Worm (Caenorhabditis elegans) whole organism, L2 larva: Measurements from ENCODE around the gene F07H5.7.

Experiments
- egl-27 ChIP-seq: sonication (generic microtip); optimal IDR thresholded peaks from 3 replicates; lab custom pipeline; 2017; ENCODE audit warnings: missing biosample characterization, missing genetic modification reagents, missing genetic modification characterization
- mbf-1 ChIP-seq: sonication (generic microtip); optimal IDR thresholded peaks from 2 replicates; lab custom pipeline; 2017; ENCODE audit warnings: missing biosample characterization, missing genetic modification characterization
- mdl-1 ChIP-seq, 2 experiments: fragments of 150-350 bp in 1 of 2; sonication (generic microtip) in 1 of 2; optimal IDR thresholded peaks; 2 replicates each; lab custom pipeline; 2017; ENCODE audit warnings: missing biosample characterization in 2 of 2, missing genetic modification characterization in 2 of 2
- nhr-6 ChIP-seq: fragments of 150-350 bp; optimal IDR thresholded peaks from 2 replicates; lab custom pipeline; 2014; ENCODE audit warnings: missing biosample characterization, missing genetic modification characterization
- nhr-77 ChIP-seq: fragments of 150-350 bp; optimal IDR thresholded peaks from 2 replicates; lab custom pipeline; 2014; ENCODE audit warnings: missing biosample characterization, missing genetic modification characterization
- skn-1 ChIP-seq: sonication (generic microtip); optimal IDR thresholded peaks from 2 replicates; lab custom pipeline; 2017; ENCODE audit warnings: missing biosample characterization, missing genetic modification characterization
- snpc-4 ChIP-seq: fragments of 150-350 bp; optimal IDR thresholded peaks from 2 replicates; lab custom pipeline; 2014; ENCODE audit warnings: missing biosample characterization, missing genetic modification characterization
- unc-62 ChIP-seq: fragments of 150-350 bp; optimal IDR thresholded peaks from 2 replicates; lab custom pipeline; 2014; ENCODE audit warnings: missing biosample characterization, missing genetic modification reagents, missing genetic modification characterization
- ztf-11 ChIP-seq: sonication (generic microtip); optimal IDR thresholded peaks from 2 replicates; lab custom pipeline; 2017; ENCODE audit warnings: missing biosample characterization, missing genetic modification characterization

DNA sequence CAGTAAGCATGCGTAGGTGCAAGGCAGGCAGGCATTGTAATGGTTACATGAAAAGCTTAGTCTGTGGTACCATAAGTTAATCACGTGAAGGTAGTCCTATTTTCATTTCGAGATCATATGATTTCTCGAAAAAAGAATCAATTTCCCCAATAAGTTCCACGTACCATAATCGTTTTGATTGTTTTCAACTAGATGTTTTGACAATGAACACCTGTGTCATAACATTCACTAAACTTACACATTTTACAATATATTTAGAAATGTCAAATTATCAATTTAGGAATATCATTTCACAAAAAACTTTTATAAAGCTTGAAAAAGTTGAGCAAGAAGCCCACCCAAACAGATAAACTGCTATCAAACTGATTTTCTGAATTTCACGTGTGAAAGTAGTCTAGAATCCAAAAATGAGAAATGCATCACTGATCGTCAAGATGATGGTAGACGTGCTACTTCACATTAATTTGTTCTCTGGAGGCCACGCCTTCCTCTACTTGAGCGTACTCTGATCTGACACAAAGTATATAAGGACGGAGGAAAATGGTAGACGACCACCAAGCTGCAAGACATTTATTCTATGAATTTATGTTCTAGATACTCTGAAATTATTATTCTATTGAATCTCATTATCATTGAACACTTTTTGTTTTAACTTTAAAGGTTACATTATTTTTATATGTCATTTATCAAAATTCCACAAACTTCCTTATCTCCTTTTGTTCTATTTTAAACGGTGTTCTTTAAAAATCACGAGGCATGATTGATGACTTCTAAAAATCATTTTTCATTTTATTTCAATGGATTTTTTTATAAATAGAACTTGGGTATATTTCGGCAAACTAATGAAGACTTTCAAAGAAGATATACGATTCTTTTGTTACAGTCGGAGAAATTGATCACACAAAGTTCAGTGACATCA lies 25.3 kb upstream of the F07H5.7 start, which contains the start of gene F46C5.10:
- no peak for TF ChIP-seq mdl-1 (tag; optimal IDR thresholded peaks at IDR 0.05; lab: Kevin White, UChicago)
- no peak for TF ChIP-seq snpc-4
- no peak for TF ChIP-seq nhr-6 (tag; lab: Kevin White, UChicago)
- no peak for TF ChIP-seq ztf-11 (tag; lab: Kevin White, UChicago)
- no peak for TF ChIP-seq egl-27 (tag; lab: Kevin White, UChicago)
- TF ChIP-seq skn-1: no peak
- no peak for TF ChIP-seq nhr-77 (tag; lab: Kevin White, UChicago)
- no peak for TF ChIP-seq mbf-1
- no peak for TF ChIP-seq unc-62 (GFP tag; lab: Kevin White, UChicago)
